Fruit fly (Drosophila melanogaster) whole organism, embryonic: ENCODE results near the gene timeout.

ENCODE experiments used
- Ada2b ChIP-seq: fragments of 200-800 bp; sonication (Bioruptor generic); IDR thresholded peaks from 2 replicates; pipeline ENCODE4 v1.3.6; 2022; ENCODE audit warnings: missing biosample characterization, missing genetic modification characterization
- Antp ChIP-seq: fragments of 200-800 bp; sonication (Bioruptor generic); optimal IDR thresholded peaks from 3 replicates; lab custom pipeline; 2016; ENCODE audit warnings: missing biosample characterization, missing genetic modification characterization
- CG10366 ChIP-seq: fragments of 200-800 bp; sonication (Bioruptor generic); IDR thresholded peaks from 2 replicates; pipeline ENCODE4 v1.3.6; 2022; ENCODE audit warnings: missing biosample characterization, missing genetic modification characterization
- CG13123 ChIP-seq: fragments of 200-800 bp; sonication (Bioruptor generic); optimal IDR thresholded peaks from 2 replicates; lab custom pipeline; 2016; ENCODE audit warnings: missing biosample characterization, missing genetic modification characterization
- CG14441 ChIP-seq: fragments of 200-800 bp; sonication (Bioruptor generic); IDR thresholded peaks from 2 replicates; pipeline ENCODE4 v1.3.6; 2022; ENCODE audit warnings: missing biosample characterization, missing genetic modification characterization
- CG15479 ChIP-seq: fragments of 200-800 bp; sonication (Bioruptor generic); optimal IDR thresholded peaks from 3 replicates; lab custom pipeline; 2019; ENCODE audit warnings: missing biosample characterization, mild to moderate bottlenecking, missing genetic modification characterization, moderate library complexity
- CG1603 ChIP-seq: fragments of 200-800 bp; sonication (Bioruptor generic); optimal IDR thresholded peaks from 2 replicates; lab custom pipeline; 2019; ENCODE audit warnings: missing biosample characterization, mild to moderate bottlenecking, missing genetic modification characterization, moderate library complexity
- CG1647 ChIP-seq: fragments of 200-800 bp; sonication (Bioruptor generic); optimal IDR thresholded peaks from 3 replicates; lab custom pipeline; 2016; ENCODE audit warnings: missing biosample characterization, missing genetic modification characterization
- CG17328 ChIP-seq: fragments of 200-800 bp; sonication (Bioruptor generic); IDR thresholded peaks from 2 replicates; pipeline ENCODE4 v1.3.6; 2022; ENCODE audit warnings: missing biosample characterization, missing genetic modification characterization
- CG17361 ChIP-seq: fragments of 200-800 bp; sonication (Bioruptor generic); IDR thresholded peaks from 3 replicates; pipeline ENCODE4 v1.3.6; 2022; ENCODE audit warnings: missing biosample characterization, missing genetic modification characterization
- CG2875 ChIP-seq: fragments of 200-800 bp; sonication (Bioruptor generic); optimal IDR thresholded peaks from 2 replicates; lab custom pipeline; 2017; ENCODE audit warnings: missing biosample characterization, mild to moderate bottlenecking, missing genetic modification characterization, missing genetic modification reagents
- CG32532 ChIP-seq: fragments of 200-800 bp; sonication (Bioruptor generic); IDR thresholded peaks from 2 replicates; pipeline ENCODE4 v1.3.6; 2022; ENCODE audit warnings: missing biosample characterization, missing genetic modification characterization
- CG32767 ChIP-seq: fragments of 200-800 bp; sonication (Bioruptor generic); IDR thresholded peaks from 2 replicates; pipeline ENCODE4 v1.3.6; 2022; ENCODE audit warnings: missing biosample characterization, missing genetic modification characterization
- CG3407 ChIP-seq: fragments of 200-800 bp; sonication (Bioruptor generic); optimal IDR thresholded peaks from 2 replicates; lab custom pipeline; 2018; ENCODE audit warnings: missing biosample characterization, mild to moderate bottlenecking, missing genetic modification characterization
- CG3995 ChIP-seq: fragments of 200-800 bp; sonication (Bioruptor generic); optimal IDR thresholded peaks from 3 replicates; lab custom pipeline; 2016; ENCODE audit warnings: missing biosample characterization, missing genetic modification characterization
- CG4328 ChIP-seq: fragments of 200-800 bp; sonication (Bioruptor generic); optimal IDR thresholded peaks from 3 replicates; lab custom pipeline; 2017; ENCODE audit warnings: missing biosample characterization, missing genetic modification reagents, missing genetic modification characterization
- CG6654 ChIP-seq: fragments of 200-800 bp; sonication (Bioruptor generic); optimal IDR thresholded peaks from 2 replicates; lab custom pipeline; 2017; ENCODE audit warnings: missing biosample characterization, mild to moderate bottlenecking, missing genetic modification characterization
- CG6791 ChIP-seq: fragments of 200-800 bp; sonication (Bioruptor generic); IDR thresholded peaks from 3 replicates; pipeline ENCODE4 v1.3.6; 2022; ENCODE audit warnings: missing biosample characterization, missing genetic modification characterization; ENCODE audit not compliant: partially characterized antibody
- CG9215 ChIP-seq: fragments of 200-800 bp; sonication (Bioruptor generic); IDR thresholded peaks from 2 replicates; pipeline ENCODE4 v1.3.6; 2022; ENCODE audit warnings: missing biosample characterization, missing genetic modification characterization
- Gug ChIP-seq: fragments of 200-800 bp; sonication (Bioruptor generic); IDR thresholded peaks from 4 replicates; pipeline ENCODE4 v1.3.6; 2022; ENCODE audit warnings: missing biosample characterization, missing genetic modification characterization
- H15 ChIP-seq: fragments of 200-800 bp; sonication (Bioruptor generic); IDR thresholded peaks from 3 replicates; pipeline ENCODE4 v1.3.6; 2022; ENCODE audit warnings: missing biosample characterization, missing genetic modification characterization
- HHEX ChIP-seq: fragments of 200-800 bp; sonication (Bioruptor generic); optimal IDR thresholded peaks from 3 replicates; lab custom pipeline; 2017; ENCODE audit warnings: missing biosample characterization, mild to moderate bottlenecking, missing genetic modification characterization, missing genetic modification reagents
- Hr78 ChIP-seq, 2 experiments: fragments of 200-800 bp in 1 of 2; fragments of >200 bp in 1 of 2; sonication (Bioruptor generic) in 1 of 2; optimal IDR thresholded peaks; 2 replicates each; lab custom pipeline; 2017 to 2019; ENCODE audit warnings: missing biosample characterization in 2 of 2, missing genetic modification characterization in 2 of 2, mild to moderate bottlenecking in 1 of 2, moderate library complexity in 1 of 2
- Lim3 ChIP-seq: fragments of 200-800 bp; sonication (Bioruptor generic); IDR thresholded peaks from 2 replicates; pipeline ENCODE4 v1.3.6; 2022; ENCODE audit warnings: missing biosample characterization, missing genetic modification characterization
- Med ChIP-seq: fragments of 200-800 bp; sonication (Bioruptor generic); peaks from one replicate; lab custom pipeline; 2016; ENCODE audit warnings: missing biosample characterization, missing genetic modification characterization, mild to moderate bottlenecking, inconsistent platforms, moderate library complexity
- NC2β ChIP-seq: fragments of 200-800 bp; sonication (Bioruptor generic); optimal IDR thresholded peaks from 2 replicates; lab custom pipeline; 2016; ENCODE audit warnings: missing biosample characterization, missing genetic modification characterization
- Neu2 ChIP-seq: fragments of 200-800 bp; sonication (Bioruptor generic); optimal IDR thresholded peaks from 3 replicates; lab custom pipeline; 2016; ENCODE audit warnings: missing biosample characterization, missing genetic modification characterization, borderline replicate concordance
- Nf-YB ChIP-seq: fragments of 200-800 bp; sonication (Bioruptor generic); optimal IDR thresholded peaks from 3 replicates; lab custom pipeline; 2019; ENCODE audit warnings: missing biosample characterization, mild to moderate bottlenecking, missing genetic modification characterization, moderate library complexity
- Rx ChIP-seq: fragments of 200-800 bp; sonication (Bioruptor generic); IDR thresholded peaks from 2 replicates; pipeline ENCODE4 v1.3.6; 2022; ENCODE audit warnings: missing biosample characterization, missing genetic modification characterization
- cg ChIP-seq: fragments of 200-800 bp; sonication (Bioruptor generic); optimal IDR thresholded peaks from 3 replicates; lab custom pipeline; 2019; ENCODE audit warnings: missing biosample characterization, mild to moderate bottlenecking, missing genetic modification characterization, moderate library complexity
- crc ChIP-seq: fragments of 200-800 bp; sonication (Bioruptor generic); optimal IDR thresholded peaks from 2 replicates; lab custom pipeline; 2016; ENCODE audit warnings: missing biosample characterization, missing genetic modification characterization
- dimm ChIP-seq: fragments of 200-800 bp; sonication (Bioruptor generic); IDR thresholded peaks from 2 replicates; pipeline ENCODE4 v1.3.6; 2022; ENCODE audit warnings: missing biosample characterization, missing genetic modification characterization
- dm ChIP-seq: fragments of 200-800 bp; sonication (Bioruptor generic); optimal IDR thresholded peaks from 3 replicates; lab custom pipeline; 2016; ENCODE audit warnings: missing biosample characterization, missing genetic modification characterization
- ems ChIP-seq: fragments of 200-800 bp; sonication (Bioruptor generic); optimal IDR thresholded peaks from 3 replicates; lab custom pipeline; 2016; ENCODE audit warnings: missing biosample characterization, missing genetic modification characterization
- fru ChIP-seq: fragments of >200 bp; optimal IDR thresholded peaks from 2 replicates; lab custom pipeline; 2017
- gce ChIP-seq: fragments of 200-800 bp; sonication (Bioruptor generic); IDR thresholded peaks from 3 replicates; pipeline ENCODE4 v1.3.6; 2022; ENCODE audit warnings: missing biosample characterization, missing genetic modification characterization
- gsb ChIP-seq: fragments of 200-800 bp; sonication (Bioruptor generic); IDR thresholded peaks from 2 replicates; pipeline ENCODE4 v1.3.6; 2022; ENCODE audit warnings: missing biosample characterization, missing genetic modification characterization
- hb ChIP-seq: fragments of 200-800 bp; sonication (Bioruptor generic); IDR thresholded peaks from 3 replicates; pipeline ENCODE4 v1.3.6; 2022; ENCODE audit warnings: missing biosample characterization, missing genetic modification characterization; ENCODE audit not compliant: partially characterized antibody
- her ChIP-seq: fragments of 200-800 bp; sonication (Bioruptor generic); optimal IDR thresholded peaks from 2 replicates; lab custom pipeline; 2016; ENCODE audit warnings: missing biosample characterization, missing genetic modification characterization
- mirr ChIP-seq: fragments of 200-800 bp; sonication (Bioruptor generic); optimal IDR thresholded peaks from 3 replicates; lab custom pipeline; 2018; ENCODE audit warnings: missing biosample characterization, mild to moderate bottlenecking, missing genetic modification characterization
- nerfin-1 ChIP-seq: fragments of 200-800 bp; sonication (Bioruptor generic); optimal IDR thresholded peaks from 3 replicates; lab custom pipeline; 2019; ENCODE audit warnings: missing biosample characterization, mild to moderate bottlenecking, missing genetic modification characterization, moderate library complexity
- otp ChIP-seq: fragments of 200-800 bp; sonication (Bioruptor generic); IDR thresholded peaks from 3 replicates; pipeline ENCODE4, ENCODE4 v1.3.6; 2022; ENCODE audit warnings: missing biosample characterization, missing genetic modification characterization
- row ChIP-seq: fragments of 200-800 bp; sonication (Bioruptor generic); IDR thresholded peaks from 3 replicates; pipeline ENCODE4 v1.3.6; 2022; ENCODE audit warnings: missing biosample characterization, missing genetic modification characterization
- schlank ChIP-seq: fragments of 200-800 bp; sonication (Bioruptor generic); optimal IDR thresholded peaks from 2 replicates; lab custom pipeline; 2018; ENCODE audit warnings: missing biosample characterization, mild to moderate bottlenecking, missing genetic modification characterization
- scrt ChIP-seq: fragments of 200-800 bp; sonication (Bioruptor generic); optimal IDR thresholded peaks from 2 replicates; lab custom pipeline; 2018; ENCODE audit warnings: missing biosample characterization, mild to moderate bottlenecking, missing genetic modification characterization, moderate library complexity
- sisA ChIP-seq: fragments of 200-800 bp; sonication (Bioruptor generic); IDR thresholded peaks from 2 replicates; pipeline ENCODE4 v1.3.6; 2022; ENCODE audit warnings: missing biosample characterization, missing genetic modification characterization
- sr ChIP-seq: fragments of 200-800 bp; sonication (Bioruptor generic); IDR thresholded peaks from 3 replicates; pipeline ENCODE4 v1.3.6; 2022; ENCODE audit warnings: missing biosample characterization, missing genetic modification characterization
- tio ChIP-seq: fragments of 200-800 bp; sonication (Bioruptor generic); optimal IDR thresholded peaks from 2 replicates; lab custom pipeline; 2017; ENCODE audit warnings: missing biosample characterization, missing genetic modification characterization, inconsistent platforms
- trem ChIP-seq: fragments of 200-800 bp; optimal IDR thresholded peaks from 3 replicates; lab custom pipeline; 2019; ENCODE audit warnings: missing biosample characterization, mild to moderate bottlenecking, missing genetic modification characterization, moderate library complexity
- twi ChIP-seq: fragments of 200-800 bp; optimal IDR thresholded peaks from 2 replicates; lab custom pipeline; 2019; ENCODE audit warnings: missing biosample characterization, mild to moderate bottlenecking, missing genetic modification characterization, moderate library complexity
- zen2 ChIP-seq: fragments of 200-800 bp; sonication (Bioruptor generic); IDR thresholded peaks from 3 replicates; pipeline ENCODE4 v1.3.6; 2022; ENCODE audit warnings: missing biosample characterization, missing genetic modification characterization; ENCODE audit not compliant: partially characterized antibody

The timeout gene

DNA sequence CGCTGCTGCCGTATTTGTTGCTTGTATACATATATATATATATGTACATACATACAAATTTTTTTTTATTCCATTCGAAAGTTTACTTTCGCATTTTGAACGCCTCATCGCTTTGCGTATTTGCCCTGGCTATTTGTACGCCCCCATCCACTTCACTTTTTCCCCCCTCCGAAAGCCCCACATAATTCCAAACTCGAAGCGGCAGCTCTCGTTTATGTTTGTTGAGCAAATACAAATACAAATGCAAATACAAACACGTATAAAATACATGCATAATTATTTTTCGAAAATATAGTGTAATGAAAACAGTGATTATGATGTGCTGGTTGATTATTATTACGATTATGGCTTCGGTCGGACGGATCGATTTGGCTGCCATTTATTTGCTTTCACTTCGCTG lies 20.4 kb upstream of the timeout start (continued):
- TF ChIP-seq cg (GFP tag; lab: Kevin White, UChicago) (peak; percentile 33), schlank (tag; lab: Kevin White, UChicago) (peak; percentile 76), crc (GFP tag; lab: Kevin White, UChicago) (peak; percentile 62), Gug (GFP tag; lab: Robert Waterston, UW) (0 out of 4 replicates have a peak, but pooled peaks have one; percentile 11), CG3995 (GFP tag; lab: Kevin White, UChicago) (peak; percentile 50), CG6654 (peak; percentile 81), CG3407 (peak; percentile 97), sisA (GFP tag; lab: Robert Waterston, UW) (peak; percentile 27; the same call in 1 of the 2 replicates), CG4328 (GFP tag; lab: Kevin White, UChicago) (peak; percentile 70), HHEX (GFP tag; lab: Kevin White, UChicago) (peak; percentile 89), Nf-YB (GFP tag; lab: Kevin White, UChicago) (peak; percentile 80), Lim3 (GFP tag; lab: Robert Waterston, UW) (no peak), NC2β (GFP tag; lab: Kevin White, UChicago) (peak; percentile 88), CG17361 (GFP tag; lab: Robert Waterston, UW) (peak; percentile 90), hb (GFP tag; lab: Robert Waterston, UW) (no peak), sr (peak; percentile 77), CG2875 (GFP tag; lab: Kevin White, UChicago) (peak; percentile 97), CG1647 (GFP tag; lab: Kevin White, UChicago) (peak; percentile 56), Hr78 (GFP tag; optimal IDR thresholded peaks at IDR 0.05; lab: Kevin White, UChicago) (no peak), CG15479 (GFP tag; lab: Kevin White, UChicago) (peak; percentile 15), mirr (GFP tag; lab: Kevin White, UChicago) (peak; percentile 90), ems (GFP tag; lab: Kevin White, UChicago) (peak; percentile 67), CG32767 (GFP tag; lab: Robert Waterston, UW) (peak; percentile 38; the same call in 1 of the 2 replicates), dm (GFP tag; lab: Kevin White, UChicago) (peak; percentile 1), gce (peak; percentile 87), twi (no peak), Antp (GFP tag; lab: Kevin White, UChicago) (peak; percentile 51), CG17328 (GFP tag; lab: Robert Waterston, UW) (peak; percentile 66), dimm (GFP tag; lab: Robert Waterston, UW) (peak; percentile 39; the same call in 1 of the 2 replicates), gsb (GFP tag; lab: Robert Waterston, UW) (peak; percentile 42; the same call in 1 of the 2 replicates), nerfin-1 (tag; lab: Kevin White, UChicago) (peak; percentile 94), CG1603 (tag; lab: Kevin White, UChicago) (peak; percentile 96), CG14441 (GFP tag; lab: Robert Waterston, UW) (peak; percentile 24; the same call in 1 of the 2 replicates), Med (GFP tag; lab: Kevin White, UChicago) (peak; percentile 97), CG9215 (no peak), her (GFP tag; lab: Kevin White, UChicago) (peak; percentile 52), trem (tag; lab: Kevin White, UChicago) (peak; percentile 87), row (GFP tag; lab: Robert Waterston, UW) (no peak), CG10366 (GFP tag; lab: Robert Waterston, UW) (peak; percentile 51), zen2 (GFP tag; lab: Robert Waterston, UW) (no peak), CG32532 (GFP tag; lab: Robert Waterston, UW) (no peak), scrt (GFP tag; lab: Kevin White, UChicago) (peak; percentile 80), CG6791 (GFP tag; lab: Robert Waterston, UW) (0 out of 3 replicates have a peak, but pooled peaks have one; percentile 28), Neu2 (GFP tag; lab: Kevin White, UChicago) (no peak), tio (GFP tag; lab: Kevin White, UChicago) (peak; percentile 69), fru (no peak), Rx (GFP tag; lab: Robert Waterston, UW) (0 out of 2 replicates have a peak, but pooled peaks have one; percentile 16), otp (GFP tag; lab: Robert Waterston, UW) (peak; percentile 80; the same call in 2 of the 3 replicates), Ada2b (GFP tag; lab: Robert Waterston, UW) (no peak), H15 (peak; percentile 56; the same call in 1 of the 3 replicates), CG13123 (GFP tag; lab: Kevin White, UChicago) (peak; percentile 80)
